Worm (Caenorhabditis elegans) whole organism, early embryonic: Measurements from ENCODE around the gene spt-5.

Experiments used
- ama-1 ChIP-seq: fragments of 150-350 bp; optimal IDR thresholded peaks from 2 replicates; lab custom pipeline; 2014
- hnd-1 ChIP-seq: sonication (generic microtip); optimal IDR thresholded peaks from 2 replicates; lab custom pipeline; 2016; ENCODE audit warnings: missing genetic modification characterization, missing compliant biosample characterization

ce11 chrIV:12021360-12021759 is 29.9 kb upstream of the spt-5 start:
- TF ChIP-seq ama-1 (lab: Kevin White, UChicago) (no peak), hnd-1 (no peak)
